Worm (Caenorhabditis elegans): ENCODE measurements around the gene mct-4.
A peak's percentile ranks its signal among the peaks of the same experiment; 100 is the strongest.

The mct-4 gene

DNA sequence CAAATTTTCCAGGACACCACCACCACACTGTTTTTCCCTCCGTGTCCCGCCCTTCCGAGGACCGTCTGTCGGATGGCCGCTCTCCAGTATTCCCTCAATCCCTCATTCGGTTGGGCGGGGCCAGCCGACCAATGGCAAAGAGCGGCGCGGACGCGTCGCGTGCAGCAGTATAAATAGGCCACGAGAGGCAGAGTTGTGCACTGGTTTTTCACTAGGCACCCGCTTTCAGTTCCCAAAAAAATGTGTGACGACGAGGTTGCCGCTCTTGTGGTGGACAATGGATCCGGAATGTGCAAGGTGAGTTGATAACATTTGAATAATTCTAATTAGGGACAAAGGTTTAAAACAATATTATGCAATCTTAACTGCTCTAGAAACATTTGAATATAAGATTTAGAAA, 30.9 kb upstream of the mct-4 start, which contains the start of gene act-4:
Gene act-4 (plus strand): TSS at position 200 of the 400 bp plus-strand sequence.
- peak; percentile 79 for TF ChIP-seq nhr-47 (tag; optimal IDR thresholded peaks at IDR 0.05)
- no peak for TF ChIP-seq nhr-237 (tag; optimal IDR thresholded peaks at IDR 0.05)
- no peak for TF ChIP-seq elt-3 (tag; optimal IDR thresholded peaks at IDR 0.05)
- no peak for TF ChIP-seq ceh-90 (tag; optimal IDR thresholded peaks at IDR 0.05)
- TF ChIP-seq C16A3.4 (tag; optimal IDR thresholded peaks at IDR 0.05): peak; percentile 20
- peak; percentile 70 for TF ChIP-seq tbx-2 (tag; optimal IDR thresholded peaks at IDR 0.05)
- TF ChIP-seq ets-5 (GFP tag; IDR thresholded peaks at IDR 0.05): no peak
- TF ChIP-seq zip-4 (GFP tag; optimal IDR thresholded peaks at IDR 0.05): peak; percentile 40
- peak in 1 of 2 experiments; percentile 39 for TF ChIP-seq egl-27 (tag; optimal IDR thresholded peaks at IDR 0.05)
- peak in 1 of 2 experiments; percentile 27 for TF ChIP-seq mdl-1 (tag; optimal IDR thresholded peaks at IDR 0.05)
- TF ChIP-seq skn-1 (tag; optimal IDR thresholded peaks at IDR 0.05): peak; percentile 27
- TF ChIP-seq jun-1 (tag; optimal IDR thresholded peaks at IDR 0.05): peak; percentile 43
- no peak; the same call in 1 of the 2 replicates for TF ChIP-seq mab-9 (GFP tag; IDR thresholded peaks at IDR 0.05)
- peak; percentile 24 for TF ChIP-seq lin-39 (tag; optimal IDR thresholded peaks at IDR 0.05)
- TF ChIP-seq mef-2 (tag; optimal IDR thresholded peaks at IDR 0.05): no peak
- peak; percentile 26 for TF ChIP-seq ceh-8 (GFP tag; optimal IDR thresholded peaks at IDR 0.05)
- no peak for TF ChIP-seq aly-2 (tag; optimal IDR thresholded peaks at IDR 0.05)
- peak; percentile 65 for TF ChIP-seq nhr-20 (tag; optimal IDR thresholded peaks at IDR 0.05)
- no peak for TF ChIP-seq lin-15B (tag; optimal IDR thresholded peaks at IDR 0.05)
- TF ChIP-seq nhr-19 (GFP tag; conservative IDR thresholded peaks at IDR 0.05): peak; percentile 64
- TF ChIP-seq fkh-10 (GFP tag; optimal IDR thresholded peaks at IDR 0.05): peak; percentile 38
- TF ChIP-seq Y116A8C.19 (tag; optimal IDR thresholded peaks at IDR 0.05; ENCODE audit: borderline replicate concordance): no peak
- no peak for TF ChIP-seq nhr-12 (tag; optimal IDR thresholded peaks at IDR 0.05)
- TF ChIP-seq vab-15 (tag; optimal IDR thresholded peaks at IDR 0.05): no peak
- peak; percentile 53 to 76 for TF ChIP-seq lsy-2 (tag; optimal IDR thresholded peaks at IDR 0.05)
- TF ChIP-seq nhr-77 (tag; optimal IDR thresholded peaks at IDR 0.05): no peak
- TF ChIP-seq ceh-63 (GFP tag; optimal IDR thresholded peaks at IDR 0.05): peak; percentile 49
- TF ChIP-seq lir-3 (tag; optimal IDR thresholded peaks at IDR 0.05; ENCODE audit: poor library complexity): peak; percentile 19
- TF ChIP-seq unc-86 (tag; optimal IDR thresholded peaks at IDR 0.05): peak; percentile 52
- TF ChIP-seq dsc-1 (tag; optimal IDR thresholded peaks at IDR 0.05): peak; percentile 87
- TF ChIP-seq nhr-71 (tag; optimal IDR thresholded peaks at IDR 0.05): peak; percentile 82
- no peak for TF ChIP-seq elt-2 (tag; optimal IDR thresholded peaks at IDR 0.05)
- peak; percentile 6 to 25 for TF ChIP-seq efl-1 (optimal IDR thresholded peaks at IDR 0.05)
- TF ChIP-seq efl-1 (GFP tag; optimal IDR thresholded peaks at IDR 0.05 in 1 of 2): peak in 1 of 2 experiments; percentile 31
- peak; percentile 59 for TF ChIP-seq ztf-4 (tag; optimal IDR thresholded peaks at IDR 0.05)
- peak; percentile 7 for TF ChIP-seq egl-13 (tag; optimal IDR thresholded peaks at IDR 0.05)
- TF ChIP-seq rnt-1 (tag; optimal IDR thresholded peaks at IDR 0.05): peak; percentile 80
- TF ChIP-seq nhr-84 (tag; optimal IDR thresholded peaks at IDR 0.05): no peak
- peak; percentile 44 for TF ChIP-seq isw-1 (GFP tag; IDR thresholded peaks at IDR 0.05)
- TF ChIP-seq hlh-4 (tag; optimal IDR thresholded peaks at IDR 0.05): no peak
- no peak for TF ChIP-seq blmp-1 (tag; optimal IDR thresholded peaks at IDR 0.05)
- TF ChIP-seq ceh-88 (GFP tag; IDR thresholded peaks at IDR 0.05): no peak
- no peak for TF ChIP-seq sptf-1 (tag; optimal IDR thresholded peaks at IDR 0.05)
- TF ChIP-seq lin-35 (GFP tag; optimal IDR thresholded peaks at IDR 0.05): peak in 1 of 2 experiments; percentile 45
- TF ChIP-seq ama-1 (optimal IDR thresholded peaks at IDR 0.05): peak; percentile 89
- no peak for TF ChIP-seq nhr-76 (tag; optimal IDR thresholded peaks at IDR 0.05)
- peak; percentile 71 for TF ChIP-seq irx-1 (tag; optimal IDR thresholded peaks at IDR 0.05)
- no peak for TF ChIP-seq zag-1 (tag; optimal IDR thresholded peaks at IDR 0.05)
- TF ChIP-seq alr-1 (tag; optimal IDR thresholded peaks at IDR 0.05; ENCODE audit: borderline replicate concordance): no peak
- TF ChIP-seq efl-3 (GFP tag; optimal IDR thresholded peaks at IDR 0.05): no peak
- peak in 1 of 2 experiments; percentile 51 for TF ChIP-seq ztf-11 (tag; optimal IDR thresholded peaks at IDR 0.05)
- TF ChIP-seq snu-23 (GFP tag; optimal IDR thresholded peaks at IDR 0.05): peak; percentile 79
- peak; percentile 77 for TF ChIP-seq swsn-7 (tag; optimal IDR thresholded peaks at IDR 0.05)
- TF ChIP-seq fos-1 (tag; optimal IDR thresholded peaks at IDR 0.05): peak; percentile 18
